Fruit fly (Drosophila melanogaster) whole organism: ENCODE results near the gene CG31245.

Source experiments
- CG8478 ChIP-seq: fragments of >200 bp; optimal IDR thresholded peaks from 2 replicates; lab custom pipeline; 2018; ENCODE audit warnings: inconsistent platforms
- EcR ChIP-seq, 2 experiments: fragments of >200 bp; optimal IDR thresholded peaks; 2 replicates each; lab custom pipeline; 2017; ENCODE audit warnings: missing biosample characterization in 2 of 2, missing genetic modification characterization in 2 of 2, missing genetic modification reagents in 2 of 2
- psq ChIP-seq: fragments of >200 bp; optimal IDR thresholded peaks from 2 replicates; lab custom pipeline; 2017
- usp ChIP-seq: fragments of >200 bp; optimal IDR thresholded peaks from 2 replicates; lab custom pipeline; 2017; ENCODE audit warnings: missing biosample characterization, missing genetic modification characterization, mixed read lengths

DNA sequence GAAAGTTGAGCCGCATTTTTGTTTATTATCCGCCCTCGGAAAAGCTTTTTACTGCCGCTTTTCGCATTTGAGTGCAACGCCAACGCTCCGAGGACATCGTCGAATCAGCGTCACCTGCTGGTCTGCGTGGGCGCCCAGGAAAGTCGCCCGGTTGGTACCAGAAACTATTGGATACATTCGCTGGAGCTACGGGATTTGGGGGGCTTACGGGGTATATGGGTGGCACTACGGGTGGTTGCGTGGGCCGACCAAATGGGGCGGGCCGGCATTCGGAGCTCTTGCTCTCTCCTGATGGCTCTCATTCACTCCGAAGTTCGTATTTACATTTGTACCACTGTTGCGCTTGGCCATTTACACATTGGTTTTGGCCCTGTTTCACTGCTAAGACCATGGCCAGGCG is 34.3 kb upstream of the CG31245 start:
- no peak for TF ChIP-seq CG8478 (lab: Kevin White, UChicago)
- TF ChIP-seq psq = no peak
- no peak for TF ChIP-seq EcR (GFP tag; optimal IDR thresholded peaks at IDR 0.05; lab: Kevin White, UChicago)
- no peak for TF ChIP-seq usp (GFP tag; lab: Kevin White, UChicago)
